Fruit fly (Drosophila melanogaster) whole organism, embryonic: Measurements from ENCODE around the gene CG34253.

Source experiments
- ATbp ChIP-seq: fragments of 200-800 bp; sonication (Bioruptor generic); optimal IDR thresholded peaks from 2 replicates; lab custom pipeline; 2017; ENCODE audit warnings: missing biosample characterization, mild to moderate bottlenecking, missing genetic modification characterization, missing genetic modification reagents
- Abd-B ChIP-seq: fragments of 200-800 bp; sonication (Bioruptor generic); optimal IDR thresholded peaks from 2 replicates; lab custom pipeline; 2018; ENCODE audit warnings: missing biosample characterization, mild to moderate bottlenecking, missing genetic modification characterization, moderate library complexity
- Bdp1 ChIP-seq: fragments of 200-800 bp; sonication (Bioruptor generic); optimal IDR thresholded peaks from 3 replicates; lab custom pipeline; 2016; ENCODE audit warnings: missing biosample characterization, missing genetic modification characterization
- CG10366 ChIP-seq: fragments of 200-800 bp; sonication (Bioruptor generic); IDR thresholded peaks from 2 replicates; pipeline ENCODE4 v1.3.6; 2022; ENCODE audit warnings: missing biosample characterization, missing genetic modification characterization
- CG10543 ChIP-seq: fragments of 200-800 bp; sonication (Bioruptor generic); optimal IDR thresholded peaks from 3 replicates; lab custom pipeline; 2017; ENCODE audit warnings: missing biosample characterization, mild to moderate bottlenecking, missing genetic modification characterization, moderate library complexity
- CG12219 ChIP-seq: fragments of 200-800 bp; sonication (Bioruptor generic); optimal IDR thresholded peaks from 3 replicates; lab custom pipeline; 2018; ENCODE audit warnings: missing biosample characterization, mild to moderate bottlenecking, missing genetic modification characterization
- CG12942 ChIP-seq: fragments of 200-800 bp; sonication (Bioruptor generic); optimal IDR thresholded peaks from 3 replicates; lab custom pipeline; 2016; ENCODE audit warnings: missing biosample characterization, missing genetic modification characterization
- CG13296 ChIP-seq: fragments of 200-800 bp; sonication (Bioruptor generic); optimal IDR thresholded peaks from 3 replicates; lab custom pipeline; 2018; ENCODE audit warnings: missing biosample characterization, mild to moderate bottlenecking, missing genetic modification characterization
- CG13775 ChIP-seq: fragments of 200-800 bp; sonication (Bioruptor generic); optimal IDR thresholded peaks from 3 replicates; lab custom pipeline; 2017; ENCODE audit warnings: missing biosample characterization, mild to moderate bottlenecking, missing genetic modification characterization
- CG15011 ChIP-seq: fragments of 200-800 bp; sonication (Bioruptor generic); optimal IDR thresholded peaks from 3 replicates; lab custom pipeline; 2018; ENCODE audit warnings: missing biosample characterization, mild to moderate bottlenecking, missing genetic modification characterization
- CG1602 ChIP-seq: fragments of 200-800 bp; sonication (Bioruptor generic); optimal IDR thresholded peaks from 3 replicates; lab custom pipeline; 2016; ENCODE audit warnings: missing biosample characterization, missing genetic modification characterization
- CG17328 ChIP-seq: fragments of 200-800 bp; sonication (Bioruptor generic); IDR thresholded peaks from 2 replicates; pipeline ENCODE4 v1.3.6; 2022; ENCODE audit warnings: missing biosample characterization, missing genetic modification characterization
- CG1832 ChIP-seq: fragments of 200-800 bp; sonication (Bioruptor generic); optimal IDR thresholded peaks from 2 replicates; lab custom pipeline; 2017; ENCODE audit warnings: missing biosample characterization, mild to moderate bottlenecking, missing genetic modification characterization, inconsistent platforms
- CG32532 ChIP-seq: fragments of 200-800 bp; sonication (Bioruptor generic); IDR thresholded peaks from 2 replicates; pipeline ENCODE4 v1.3.6; 2022; ENCODE audit warnings: missing biosample characterization, missing genetic modification characterization
- CG4328 ChIP-seq: fragments of 200-800 bp; sonication (Bioruptor generic); optimal IDR thresholded peaks from 3 replicates; lab custom pipeline; 2017; ENCODE audit warnings: missing biosample characterization, missing genetic modification reagents, missing genetic modification characterization
- CG43689 ChIP-seq: fragments of 200-800 bp; sonication (Bioruptor generic); IDR thresholded peaks from 2 replicates; pipeline ENCODE4 v1.3.6; 2022; ENCODE audit warnings: missing biosample characterization, missing genetic modification characterization
- CG4730 ChIP-seq: fragments of 200-800 bp; sonication (Bioruptor generic); IDR thresholded peaks from 2 replicates; pipeline ENCODE4 v1.3.6; 2022; ENCODE audit warnings: missing biosample characterization, missing genetic modification characterization
- CG7357 ChIP-seq: fragments of 200-800 bp; sonication (Bioruptor generic); IDR thresholded peaks from 3 replicates; pipeline ENCODE4 v1.3.6; 2022; ENCODE audit warnings: missing biosample characterization, missing genetic modification characterization
- CG7839 ChIP-seq: fragments of 200-800 bp; sonication (Bioruptor generic); optimal IDR thresholded peaks from 3 replicates; lab custom pipeline; 2018; ENCODE audit warnings: missing biosample characterization, mild to moderate bottlenecking, missing genetic modification characterization, moderate library complexity
- CG9437 ChIP-seq: fragments of 200-800 bp; sonication (Bioruptor generic); optimal IDR thresholded peaks from 2 replicates; lab custom pipeline; 2018; ENCODE audit warnings: missing biosample characterization, mild to moderate bottlenecking, missing genetic modification characterization
- D19B ChIP-seq: fragments of 200-800 bp; sonication (Bioruptor generic); optimal IDR thresholded peaks from 2 replicates; lab custom pipeline; 2017; ENCODE audit warnings: missing biosample characterization, mild to moderate bottlenecking, missing genetic modification characterization
- E2f1 ChIP-seq: fragments of 200-800 bp; sonication (Bioruptor generic); IDR thresholded peaks from 2 replicates; pipeline ENCODE4 v1.3.6; 2022; ENCODE audit warnings: missing biosample characterization, missing genetic modification characterization
- E2f2 ChIP-seq: fragments of 200-800 bp; sonication (Bioruptor generic); IDR thresholded peaks from 2 replicates; pipeline ENCODE4 v1.3.6; 2022; ENCODE audit warnings: missing biosample characterization, missing genetic modification characterization
- Gsc ChIP-seq: fragments of 200-800 bp; sonication (Bioruptor generic); IDR thresholded peaks from 2 replicates; pipeline ENCODE4 v1.3.6; 2022; ENCODE audit warnings: missing biosample characterization, missing genetic modification characterization
- Lhr ChIP-seq: fragments of 200-800 bp; sonication (Bioruptor generic); optimal IDR thresholded peaks from 3 replicates; lab custom pipeline; 2017; ENCODE audit warnings: mild to moderate bottlenecking, missing biosample characterization, missing genetic modification reagents, missing genetic modification characterization
- MESR4 ChIP-seq: fragments of 200-800 bp; sonication (Bioruptor generic); optimal IDR thresholded peaks from 2 replicates; lab custom pipeline; 2018; ENCODE audit warnings: missing biosample characterization, mild to moderate bottlenecking, missing genetic modification characterization, moderate library complexity
- Mes4 ChIP-seq: fragments of 200-800 bp; sonication (Bioruptor generic); optimal IDR thresholded peaks from 2 replicates; lab custom pipeline; 2016; ENCODE audit warnings: missing biosample characterization, missing genetic modification characterization
- NC2α ChIP-seq: fragments of 200-800 bp; sonication (Bioruptor generic); optimal IDR thresholded peaks from 2 replicates; lab custom pipeline; 2016; ENCODE audit warnings: missing biosample characterization, missing genetic modification characterization
- NK7.1 ChIP-seq: fragments of 200-800 bp; sonication (Bioruptor generic); optimal IDR thresholded peaks from 3 replicates; lab custom pipeline; 2016; ENCODE audit warnings: missing biosample characterization, missing genetic modification characterization
- Spps ChIP-seq: fragments of 200-800 bp; sonication (Bioruptor generic); optimal IDR thresholded peaks from 2 replicates; lab custom pipeline; 2018; ENCODE audit warnings: missing biosample characterization, mild to moderate bottlenecking, missing genetic modification characterization
- corto ChIP-seq: fragments of 200-800 bp; sonication (Bioruptor generic); optimal IDR thresholded peaks from 2 replicates; lab custom pipeline; 2016; ENCODE audit warnings: missing biosample characterization, mild to moderate bottlenecking, missing genetic modification characterization, moderate library complexity
- crc ChIP-seq: fragments of 200-800 bp; sonication (Bioruptor generic); optimal IDR thresholded peaks from 2 replicates; lab custom pipeline; 2016; ENCODE audit warnings: missing biosample characterization, missing genetic modification characterization
- dpn ChIP-seq, 2 experiments: fragments of 200-800 bp; sonication (Bioruptor generic); optimal IDR thresholded peaks; 3 replicates each; lab custom pipeline; 2016; ENCODE audit warnings: missing biosample characterization in 2 of 2, missing genetic modification characterization in 2 of 2
- ems ChIP-seq: fragments of 200-800 bp; sonication (Bioruptor generic); optimal IDR thresholded peaks from 3 replicates; lab custom pipeline; 2016; ENCODE audit warnings: missing biosample characterization, missing genetic modification characterization
- hkb ChIP-seq, 2 experiments: fragments of 200-800 bp in 1 of 2; fragments of >200 bp in 1 of 2; sonication (Bioruptor generic) in 1 of 2; IDR thresholded peaks in 1 of 2; optimal IDR thresholded peaks in 1 of 2; 2 replicates each; pipeline versions ENCODE4 v1.3.6 to Lab custom; 2017 to 2022; ENCODE audit warnings: missing biosample characterization in 1 of 2, missing genetic modification characterization in 1 of 2
- insv ChIP-seq, 2 experiments: fragments of 200-800 bp; sonication (Bioruptor generic); optimal IDR thresholded peaks; 3 replicates each; lab custom pipeline; 2016 to 2018; ENCODE audit warnings: missing biosample characterization in 2 of 2, missing genetic modification characterization in 2 of 2
- lab ChIP-seq: fragments of 200-800 bp; sonication (Bioruptor generic); optimal IDR thresholded peaks from 3 replicates; lab custom pipeline; 2017; ENCODE audit warnings: missing biosample characterization, missing genetic modification characterization, mild to moderate bottlenecking, moderate library complexity, missing genetic modification reagents
- pum ChIP-seq: fragments of 200-800 bp; sonication (Bioruptor generic); optimal IDR thresholded peaks from 2 replicates; lab custom pipeline; 2016; ENCODE audit warnings: missing biosample characterization, missing genetic modification characterization
- row ChIP-seq: fragments of 200-800 bp; sonication (Bioruptor generic); IDR thresholded peaks from 3 replicates; pipeline ENCODE4 v1.3.6; 2022; ENCODE audit warnings: missing biosample characterization, missing genetic modification characterization
- salm ChIP-seq: fragments of 200-800 bp; sonication (Bioruptor generic); optimal IDR thresholded peaks from 2 replicates; lab custom pipeline; 2018; ENCODE audit warnings: missing biosample characterization, mild to moderate bottlenecking, missing genetic modification characterization
- scrt ChIP-seq: fragments of 200-800 bp; sonication (Bioruptor generic); optimal IDR thresholded peaks from 2 replicates; lab custom pipeline; 2018; ENCODE audit warnings: missing biosample characterization, mild to moderate bottlenecking, missing genetic modification characterization, moderate library complexity
- sr ChIP-seq: fragments of 200-800 bp; sonication (Bioruptor generic); IDR thresholded peaks from 3 replicates; pipeline ENCODE4 v1.3.6; 2022; ENCODE audit warnings: missing biosample characterization, missing genetic modification characterization
- tap ChIP-seq: fragments of 200-800 bp; optimal IDR thresholded peaks from 3 replicates; lab custom pipeline; 2019; ENCODE audit warnings: missing biosample characterization, mild to moderate bottlenecking, missing genetic modification characterization, moderate library complexity
- tgo ChIP-seq: fragments of 200-800 bp; sonication (Bioruptor generic); IDR thresholded peaks from 3 replicates; pipeline ENCODE4 v1.3.6; 2022; ENCODE audit warnings: missing biosample characterization, missing genetic modification characterization
- toy ChIP-seq: fragments of 200-800 bp; sonication (Bioruptor generic); IDR thresholded peaks from 2 replicates; pipeline ENCODE4 v1.3.6; 2022; ENCODE audit warnings: missing biosample characterization, missing genetic modification characterization
- tx ChIP-seq: fragments of 200-800 bp; sonication (Bioruptor generic); optimal IDR thresholded peaks from 2 replicates; lab custom pipeline; 2016; ENCODE audit warnings: missing biosample characterization, missing genetic modification characterization
- vvl ChIP-seq: fragments of 200-800 bp; sonication (Bioruptor generic); IDR thresholded peaks from 2 replicates; pipeline ENCODE4 v1.3.6; 2022; ENCODE audit warnings: missing biosample characterization, missing genetic modification characterization
- zfh2 ChIP-seq: fragments of 200-800 bp; sonication (Bioruptor generic); optimal IDR thresholded peaks from 2 replicates; lab custom pipeline; 2016; ENCODE audit warnings: missing biosample characterization, missing genetic modification characterization

Gene CG34253

dm6 chr3L:18114038-18114926 lies 27.2 kb upstream of the CG34253 start (continued):
- peak; percentile 26; the same call in 1 of the 2 replicates for TF ChIP-seq CG17328 (GFP tag; lab: Robert Waterston, UW)
- no peak for TF ChIP-seq CG7357 (GFP tag; lab: Robert Waterston, UW)
- no peak for TF ChIP-seq CG43689 (GFP tag; lab: Robert Waterston, UW)
- TF ChIP-seq tap (tag; lab: Kevin White, UChicago): peak; percentile 61
- TF ChIP-seq CG10366 (GFP tag; lab: Robert Waterston, UW): no peak; the same call in 1 of the 2 replicates
- no peak for TF ChIP-seq CG1602
- TF ChIP-seq Bdp1: peak; percentile 14
- peak; percentile 6 for TF ChIP-seq CG4328 (GFP tag; lab: Kevin White, UChicago)
- TF ChIP-seq hkb (optimal IDR thresholded peaks at IDR 0.05; lab: Kevin White, UChicago): no peak
- TF ChIP-seq hkb (GFP tag; IDR thresholded peaks at IDR 0.05; lab: Robert Waterston, UW): peak; percentile 53; the same call in 1 of the 2 replicates
- TF ChIP-seq tgo (GFP tag; lab: Robert Waterston, UW): peak; percentile 22; the same call in 2 of the 3 replicates
- peak; percentile 43 for TF ChIP-seq NK7.1 (GFP tag; lab: Kevin White, UChicago)
- TF ChIP-seq dpn (GFP tag; optimal IDR thresholded peaks at IDR 0.05; lab: Kevin White, UChicago): no peak
- no peak for TF ChIP-seq Gsc (GFP tag; lab: Robert Waterston, UW)
- TF ChIP-seq CG9437 (GFP tag; lab: Kevin White, UChicago): peak; percentile 53
- peak; percentile 3 for TF ChIP-seq ems (GFP tag; lab: Kevin White, UChicago)
- peak; percentile 39; the same call in 1 of the 2 replicates for TF ChIP-seq CG4730 (GFP tag; lab: Robert Waterston, UW)
- peak; percentile 32 for TF ChIP-seq CG12942 (GFP tag; lab: Kevin White, UChicago)
- no peak for TF ChIP-seq D19B
- TF ChIP-seq E2f2 (GFP tag; lab: Robert Waterston, UW): 0 out of 2 replicates have a peak, but pooled peaks have one; percentile 23
- no peak for TF ChIP-seq crc (GFP tag; lab: Kevin White, UChicago)
- TF ChIP-seq zfh2 (GFP tag; lab: Kevin White, UChicago): no peak
- peak; percentile 49 for TF ChIP-seq CG12219 (GFP tag; lab: Kevin White, UChicago)
- TF ChIP-seq CG10543 (GFP tag; lab: Kevin White, UChicago): peak; percentile 68
- TF ChIP-seq sr (GFP tag; lab: Robert Waterston, UW): no peak; the same call in 2 of the 3 replicates
- TF ChIP-seq CG15011 (GFP tag; lab: Kevin White, UChicago): peak; percentile 24
- TF ChIP-seq pum (GFP tag; lab: Kevin White, UChicago): no peak
- TF ChIP-seq toy (GFP tag; lab: Robert Waterston, UW): peak; percentile 41; the same call in 1 of the 2 replicates
- no peak; the same call in 1 of the 3 replicates for TF ChIP-seq row (GFP tag; lab: Robert Waterston, UW)
- TF ChIP-seq CG7839 (tag; lab: Kevin White, UChicago): peak; percentile 62
- no peak for TF ChIP-seq CG1832
- TF ChIP-seq ATbp: no peak
- TF ChIP-seq tx (GFP tag; lab: Kevin White, UChicago): no peak
- TF ChIP-seq Lhr (GFP tag; lab: Kevin White, UChicago): peak; percentile 8
- no peak for TF ChIP-seq Spps (tag; lab: Kevin White, UChicago)
- no peak for TF ChIP-seq MESR4 (GFP tag; lab: Kevin White, UChicago)
- peak; percentile 77 for TF ChIP-seq CG32532 (GFP tag; lab: Robert Waterston, UW)
- no peak for TF ChIP-seq insv (GFP tag; optimal IDR thresholded peaks at IDR 0.05; lab: Kevin White, UChicago)
- peak; percentile 84 for TF ChIP-seq lab
- peak; percentile 23 for TF ChIP-seq Abd-B (GFP tag; lab: Kevin White, UChicago)
- no peak for TF ChIP-seq scrt (GFP tag; lab: Kevin White, UChicago)
- TF ChIP-seq E2f1 (GFP tag; lab: Robert Waterston, UW): 0 out of 2 replicates have a peak, but pooled peaks have one; percentile 15
- TF ChIP-seq CG13775 (GFP tag; lab: Kevin White, UChicago): no peak
- TF ChIP-seq CG13296 (GFP tag; lab: Kevin White, UChicago): no peak
- peak; percentile 44 for TF ChIP-seq Mes4
- TF ChIP-seq corto (GFP tag; lab: Kevin White, UChicago): no peak
- peak; percentile 25 for TF ChIP-seq salm (tag; lab: Kevin White, UChicago)
- no peak; the same call in none of the 2 replicates for TF ChIP-seq vvl (GFP tag; lab: Robert Waterston, UW)
- peak; percentile 15 for TF ChIP-seq NC2α
